Worm (Caenorhabditis elegans) whole organism, L3 larva: ENCODE measurements around the gene R107.2.

Experiments
- egl-27 ChIP-seq: sonication (generic microtip); optimal IDR thresholded peaks from 4 replicates; lab custom pipeline; 2017; ENCODE audit warnings: missing biosample characterization, missing genetic modification reagents, missing genetic modification characterization
- egl-5 ChIP-seq: fragments of 150-350 bp; optimal IDR thresholded peaks from 2 replicates; lab custom pipeline; 2017; ENCODE audit warnings: missing biosample characterization, missing genetic modification reagents, missing genetic modification characterization, inconsistent platforms
- lin-15B ChIP-seq: fragments of 150-350 bp; optimal IDR thresholded peaks from 2 replicates; lab custom pipeline; 2014; ENCODE audit warnings: missing biosample characterization, missing genetic modification characterization
- snpc-4 ChIP-seq: fragments of 150-350 bp; optimal IDR thresholded peaks from 2 replicates; lab custom pipeline; 2014; ENCODE audit warnings: missing biosample characterization, missing genetic modification characterization
- unc-39 ChIP-seq: sonication (generic microtip); optimal IDR thresholded peaks from 4 replicates; lab custom pipeline; 2017; ENCODE audit warnings: missing biosample characterization, missing genetic modification characterization
- unc-62 ChIP-seq: fragments of 150-350 bp; sonication (generic microtip); optimal IDR thresholded peaks from 4 replicates; lab custom pipeline; 2014; ENCODE audit warnings: missing biosample characterization, missing genetic modification reagents, missing genetic modification characterization

DNA sequence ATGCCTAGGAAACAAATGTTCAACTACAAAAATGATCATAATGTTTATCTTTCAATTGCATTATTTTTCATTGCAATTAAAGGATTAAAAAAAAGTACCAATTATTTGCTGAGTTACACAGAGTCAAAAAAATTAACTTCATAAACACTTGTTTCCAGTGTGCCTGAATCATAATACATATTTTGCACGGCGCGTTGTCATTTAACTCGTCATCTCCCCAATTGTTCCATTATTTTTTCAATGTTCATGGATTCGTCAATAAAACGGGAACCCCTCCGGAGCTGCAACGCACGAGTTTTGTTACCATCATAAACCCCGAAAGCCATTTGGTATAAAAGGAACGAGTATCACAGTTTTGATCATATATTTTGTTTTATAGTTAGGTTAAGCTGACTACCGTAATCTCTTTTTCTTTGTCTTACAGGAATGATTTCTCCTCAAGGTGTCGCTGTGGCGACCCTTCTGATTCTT, 28.5 kb downstream of the R107.2 start, which contains the start of gene F59B2.12:
- no peak for TF ChIP-seq unc-39
- TF ChIP-seq unc-62 (GFP tag; lab: Kevin White, UChicago) = no peak
- no peak for TF ChIP-seq snpc-4 (tag; lab: Kevin White, UChicago)
- no peak for TF ChIP-seq egl-27 (tag; lab: Kevin White, UChicago)
- TF ChIP-seq lin-15B = no peak
- no peak for TF ChIP-seq egl-5 (tag; lab: Kevin White, UChicago)
